Fruit fly (Drosophila melanogaster): ENCODE measurements around the gene mRpL15.

DNA sequence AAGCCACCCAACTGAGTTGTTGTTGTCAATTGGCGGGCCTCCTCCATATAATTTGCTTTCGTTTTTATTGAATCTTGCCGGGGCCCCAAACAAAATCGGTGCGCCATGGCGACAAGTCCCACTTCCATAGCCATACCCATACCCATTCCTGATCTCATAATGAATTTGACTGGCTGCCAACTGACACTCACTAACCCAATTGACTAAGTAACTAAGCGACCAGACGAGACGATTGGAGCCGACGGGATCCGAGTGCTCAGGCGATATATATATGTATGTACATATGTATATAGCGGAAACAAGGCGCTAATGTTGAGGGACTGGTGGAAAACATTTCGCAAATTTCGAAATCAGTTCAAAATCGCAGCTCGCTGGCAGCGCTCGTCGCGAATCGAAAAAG is 30.6 kb upstream of the mRpL15 start, which contains the start of gene Tdh:
- TF ChIP-seq CG12768 (GFP tag; optimal IDR thresholded peaks at IDR 0.05) (no peak), Crg-1 (GFP tag; optimal IDR thresholded peaks at IDR 0.05) (no peak), kay (GFP tag; ENCODE audit: borderline replicate concordance) (no peak), CG5204 (GFP tag; optimal IDR thresholded peaks at IDR 0.05) (no peak), CG33017 (tag; optimal IDR thresholded peaks at IDR 0.05) (no peak), pad (GFP tag; optimal IDR thresholded peaks at IDR 0.05) (no peak), cic (GFP tag; optimal IDR thresholded peaks at IDR 0.05) (no peak)
